Fruit fly (Drosophila melanogaster) whole organism, embryonic: ENCODE measurements around the gene CG17376.

Experiments
- Asciz ChIP-seq: fragments of 200-800 bp; sonication (Bioruptor generic); optimal IDR thresholded peaks from 2 replicates; lab custom pipeline; 2017; ENCODE audit warnings: missing biosample characterization, mild to moderate bottlenecking, missing genetic modification characterization, missing genetic modification reagents
- CG10366 ChIP-seq: fragments of 200-800 bp; sonication (Bioruptor generic); IDR thresholded peaks from 2 replicates; pipeline ENCODE4 v1.3.6; 2022; ENCODE audit warnings: missing biosample characterization, missing genetic modification characterization
- CG11085 ChIP-seq: fragments of 200-800 bp; sonication (Bioruptor generic); IDR thresholded peaks from 2 replicates; pipeline ENCODE4 v1.3.6; 2022; ENCODE audit warnings: missing biosample characterization, missing genetic modification characterization
- CG11456 ChIP-seq: fragments of 200-800 bp; sonication (Bioruptor generic); IDR thresholded peaks from 3 replicates; pipeline ENCODE4 v1.3.6; 2022; ENCODE audit warnings: missing biosample characterization, missing genetic modification characterization
- CG12236 ChIP-seq: fragments of 200-800 bp; sonication (Bioruptor generic); optimal IDR thresholded peaks from 2 replicates; lab custom pipeline; 2016; ENCODE audit warnings: missing biosample characterization, missing genetic modification characterization
- CG14014 ChIP-seq: fragments of 200-800 bp; sonication (Bioruptor generic); IDR thresholded peaks from 2 replicates; pipeline ENCODE4 v1.3.6; 2022; ENCODE audit warnings: missing biosample characterization, missing genetic modification characterization
- CG15696 ChIP-seq: fragments of 200-800 bp; sonication (Bioruptor generic); optimal IDR thresholded peaks from 2 replicates; lab custom pipeline; 2019; ENCODE audit warnings: missing biosample characterization, mild to moderate bottlenecking, missing genetic modification characterization, moderate library complexity
- CG2129 ChIP-seq: fragments of 200-800 bp; sonication (Bioruptor generic); IDR thresholded peaks from 2 replicates; pipeline ENCODE4 v1.3.6; 2022; ENCODE audit warnings: missing biosample characterization, missing genetic modification characterization; ENCODE audit not compliant: partially characterized antibody
- CG2199 ChIP-seq: fragments of 200-800 bp; sonication (Bioruptor generic); IDR thresholded peaks from 3 replicates; pipeline ENCODE4 v1.3.6; 2022; ENCODE audit warnings: missing biosample characterization, missing genetic modification characterization
- CG2678 ChIP-seq: fragments of 200-800 bp; sonication (Bioruptor generic); optimal IDR thresholded peaks from 3 replicates; lab custom pipeline; 2019; ENCODE audit warnings: missing biosample characterization, mild to moderate bottlenecking, missing genetic modification characterization, moderate library complexity
- CG2875 ChIP-seq: fragments of 200-800 bp; sonication (Bioruptor generic); optimal IDR thresholded peaks from 2 replicates; lab custom pipeline; 2017; ENCODE audit warnings: missing biosample characterization, mild to moderate bottlenecking, missing genetic modification characterization, missing genetic modification reagents
- CG3065 ChIP-seq: fragments of 200-800 bp; sonication (Bioruptor generic); optimal IDR thresholded peaks from 2 replicates; lab custom pipeline; 2016; ENCODE audit warnings: missing biosample characterization, missing genetic modification characterization
- CG3281 ChIP-seq: fragments of 200-800 bp; sonication (Bioruptor generic); optimal IDR thresholded peaks from 3 replicates; lab custom pipeline; 2017; ENCODE audit warnings: missing biosample characterization, mild to moderate bottlenecking, missing genetic modification characterization
- CG34376 ChIP-seq: fragments of 200-800 bp; sonication (Bioruptor generic); optimal IDR thresholded peaks from 2 replicates; lab custom pipeline; 2018; ENCODE audit warnings: missing biosample characterization, mild to moderate bottlenecking, missing genetic modification characterization
- CG5245 ChIP-seq: fragments of 200-800 bp; sonication (Bioruptor generic); optimal IDR thresholded peaks from 3 replicates; lab custom pipeline; 2016; ENCODE audit warnings: missing biosample characterization, missing genetic modification characterization
- CG6854 ChIP-seq: fragments of 200-800 bp; sonication (Bioruptor generic); optimal IDR thresholded peaks from 3 replicates; lab custom pipeline; 2017; ENCODE audit warnings: missing biosample characterization, mild to moderate bottlenecking, missing genetic modification characterization
- CG7271 ChIP-seq: fragments of 200-800 bp; sonication (Bioruptor generic); optimal IDR thresholded peaks from 2 replicates; lab custom pipeline; 2018; ENCODE audit warnings: missing biosample characterization, mild to moderate bottlenecking, missing genetic modification characterization, moderate library complexity
- CG8290 ChIP-seq, 3 experiments: fragments of 200-800 bp; sonication (Bioruptor generic); optimal IDR thresholded peaks; 2 replicates each; lab custom pipeline; 2016 to 2019; ENCODE audit warnings: missing biosample characterization in 3 of 3, missing genetic modification characterization in 3 of 3, mild to moderate bottlenecking in 2 of 3, moderate library complexity in 1 of 3
- CG8359 ChIP-seq: fragments of 200-800 bp; sonication (Bioruptor generic); optimal IDR thresholded peaks from 2 replicates; lab custom pipeline; 2017; ENCODE audit warnings: missing biosample characterization, mild to moderate bottlenecking, missing genetic modification characterization, borderline replicate concordance
- CG9727 ChIP-seq: fragments of 200-800 bp; sonication (Bioruptor generic); optimal IDR thresholded peaks from 3 replicates; lab custom pipeline; 2017; ENCODE audit warnings: missing biosample characterization, mild to moderate bottlenecking, missing genetic modification characterization
- CG9817 ChIP-seq: fragments of 200-800 bp; sonication (Bioruptor generic); optimal IDR thresholded peaks from 2 replicates; lab custom pipeline; 2018; ENCODE audit warnings: missing biosample characterization, mild to moderate bottlenecking, missing genetic modification characterization, moderate library complexity
- Dfd ChIP-seq, 2 experiments: fragments of >200 bp; optimal IDR thresholded peaks; 2 replicates each; lab custom pipeline; 2017; ENCODE audit warnings: missing biosample characterization in 2 of 2, missing genetic modification characterization in 2 of 2
- Fer1 ChIP-seq: fragments of 200-800 bp; sonication (Bioruptor generic); optimal IDR thresholded peaks from 2 replicates; lab custom pipeline; 2017; ENCODE audit warnings: missing biosample characterization, mild to moderate bottlenecking, missing genetic modification characterization
- GATAe ChIP-seq: fragments of 200-800 bp; sonication (Bioruptor generic); conservative IDR thresholded peaks from 2 replicates; pipeline ENCODE4 v1.3.6; 2022; ENCODE audit warnings: missing biosample characterization, missing genetic modification characterization
- Hey ChIP-seq: fragments of 200-800 bp; sonication (Bioruptor generic); optimal IDR thresholded peaks from 3 replicates; lab custom pipeline; 2018; ENCODE audit warnings: missing biosample characterization, mild to moderate bottlenecking, missing genetic modification characterization
- Med ChIP-seq: fragments of 200-800 bp; sonication (Bioruptor generic); peaks from one replicate; lab custom pipeline; 2016; ENCODE audit warnings: missing biosample characterization, missing genetic modification characterization, mild to moderate bottlenecking, inconsistent platforms, moderate library complexity
- Oli ChIP-seq: fragments of 200-800 bp; sonication (Bioruptor generic); optimal IDR thresholded peaks from 2 replicates; lab custom pipeline; 2018; ENCODE audit warnings: missing biosample characterization, mild to moderate bottlenecking, missing genetic modification characterization, moderate library complexity
- PHDP ChIP-seq: fragments of 200-800 bp; sonication (Bioruptor generic); optimal IDR thresholded peaks from 3 replicates; lab custom pipeline; 2018; ENCODE audit warnings: missing biosample characterization, mild to moderate bottlenecking, missing genetic modification characterization, moderate library complexity
- Ptx1 ChIP-seq: fragments of 200-800 bp; sonication (Bioruptor generic); IDR thresholded peaks from 2 replicates; pipeline ENCODE4 v1.3.6; 2022; ENCODE audit warnings: missing biosample characterization, missing genetic modification characterization
- Rx ChIP-seq: fragments of 200-800 bp; sonication (Bioruptor generic); IDR thresholded peaks from 2 replicates; pipeline ENCODE4 v1.3.6; 2022; ENCODE audit warnings: missing biosample characterization, missing genetic modification characterization
- Six4 ChIP-seq: fragments of 200-800 bp; sonication (Bioruptor generic); optimal IDR thresholded peaks from 2 replicates; lab custom pipeline; 2016; ENCODE audit warnings: missing biosample characterization, missing genetic modification characterization
- Xbp1 ChIP-seq: fragments of 200-800 bp; sonication (Bioruptor generic); optimal IDR thresholded peaks from 3 replicates; lab custom pipeline; 2016; ENCODE audit warnings: missing biosample characterization, mild to moderate bottlenecking, missing genetic modification characterization
- Xrp1 ChIP-seq: fragments of 200-800 bp; sonication (Bioruptor generic); IDR thresholded peaks from 2 replicates; pipeline ENCODE4 v1.3.6; 2022; ENCODE audit warnings: missing biosample characterization, missing genetic modification characterization
- caup ChIP-seq: fragments of 200-800 bp; sonication (Bioruptor generic); optimal IDR thresholded peaks from 3 replicates; lab custom pipeline; 2017; ENCODE audit warnings: missing biosample characterization, mild to moderate bottlenecking, missing genetic modification characterization, moderate library complexity; ENCODE audit not compliant: severe bottlenecking
- chif ChIP-seq, 2 experiments: fragments of 200-800 bp; sonication (Bioruptor generic); optimal IDR thresholded peaks; 3 replicates each; lab custom pipeline; 2016; ENCODE audit warnings: missing biosample characterization in 2 of 2, missing genetic modification characterization in 2 of 2
- cwo ChIP-seq: fragments of 200-800 bp; sonication (Bioruptor generic); optimal IDR thresholded peaks from 3 replicates; lab custom pipeline; 2017; ENCODE audit warnings: missing biosample characterization, missing genetic modification characterization, mild to moderate bottlenecking, moderate library complexity, missing genetic modification reagents
- gem ChIP-seq: fragments of 200-800 bp; sonication (Bioruptor generic); optimal IDR thresholded peaks from 2 replicates; lab custom pipeline; 2019; ENCODE audit warnings: missing biosample characterization, mild to moderate bottlenecking, missing genetic modification characterization, moderate library complexity
- grau ChIP-seq: fragments of 200-800 bp; optimal IDR thresholded peaks from 3 replicates; lab custom pipeline; 2019; ENCODE audit warnings: missing biosample characterization, mild to moderate bottlenecking, missing genetic modification characterization, moderate library complexity
- grn ChIP-seq: fragments of 200-800 bp; sonication (Bioruptor generic); optimal IDR thresholded peaks from 3 replicates; lab custom pipeline; 2017; ENCODE audit warnings: missing biosample characterization, missing genetic modification characterization
- ham ChIP-seq: fragments of 200-800 bp; sonication (Bioruptor generic); IDR thresholded peaks from 2 replicates; pipeline ENCODE4 v1.3.6; 2022; ENCODE audit warnings: missing biosample characterization, missing genetic modification characterization
- klu ChIP-seq: fragments of 200-800 bp; sonication (Bioruptor generic); IDR thresholded peaks from 2 replicates; pipeline ENCODE4 v1.3.6; 2022; ENCODE audit warnings: missing biosample characterization, missing genetic modification characterization
- lov ChIP-seq, 2 experiments: fragments of 200-800 bp in 1 of 2; fragments of >200 bp in 1 of 2; sonication (Bioruptor generic) in 1 of 2; IDR thresholded peaks in 1 of 2; optimal IDR thresholded peaks in 1 of 2; 2 replicates in 1 of 2; 3 replicates in 1 of 2; pipeline versions ENCODE4 v1.3.6 to Lab custom; 2017 to 2022; ENCODE audit warnings: missing biosample characterization in 1 of 2, missing genetic modification characterization in 1 of 2
- nau ChIP-seq: fragments of 200-800 bp; sonication (Bioruptor generic); optimal IDR thresholded peaks from 3 replicates; lab custom pipeline; 2017; ENCODE audit warnings: missing biosample characterization, mild to moderate bottlenecking, missing genetic modification characterization, missing genetic modification reagents
- nerfin-2 ChIP-seq: fragments of 200-800 bp; sonication (Bioruptor generic); IDR thresholded peaks from 2 replicates; pipeline ENCODE4 v1.3.6; 2022; ENCODE audit warnings: missing biosample characterization, missing genetic modification characterization; ENCODE audit not compliant: partially characterized antibody
- odd ChIP-seq: fragments of 200-800 bp; sonication (Bioruptor generic); optimal IDR thresholded peaks from 2 replicates; lab custom pipeline; 2017; ENCODE audit warnings: missing biosample characterization, mild to moderate bottlenecking, missing genetic modification characterization
- row ChIP-seq: fragments of 200-800 bp; sonication (Bioruptor generic); IDR thresholded peaks from 3 replicates; pipeline ENCODE4 v1.3.6; 2022; ENCODE audit warnings: missing biosample characterization, missing genetic modification characterization
- ssp ChIP-seq: fragments of 200-800 bp; sonication (Bioruptor generic); IDR thresholded peaks from 2 replicates; pipeline ENCODE4 v1.3.6; 2022; ENCODE audit warnings: missing biosample characterization, missing genetic modification characterization
- tx ChIP-seq: fragments of 200-800 bp; sonication (Bioruptor generic); optimal IDR thresholded peaks from 2 replicates; lab custom pipeline; 2016; ENCODE audit warnings: missing biosample characterization, missing genetic modification characterization
- unpg ChIP-seq: fragments of 200-800 bp; sonication (Bioruptor generic); optimal IDR thresholded peaks from 3 replicates; lab custom pipeline; 2018; ENCODE audit warnings: missing biosample characterization, mild to moderate bottlenecking, missing genetic modification characterization, moderate library complexity

CG17376 gene

dm6 chr2L:6789358-6789757 lies 11.3 kb downstream of the CG17376 start (continued):
- TF ChIP-seq CG5245, result no peak
- 0 out of 3 replicates have a peak, but pooled peaks have one; percentile 69 for TF ChIP-seq CG2199 (GFP tag; lab: Robert Waterston, UW)
- peak; percentile 30 for TF ChIP-seq CG2678 (tag; lab: Kevin White, UChicago)
- TF ChIP-seq nerfin-2 (GFP tag; lab: Robert Waterston, UW), result no peak
- TF ChIP-seq ssp (GFP tag; lab: Robert Waterston, UW), result no peak
- TF ChIP-seq CG7271 (tag; lab: Kevin White, UChicago), result no peak
- TF ChIP-seq CG2875 (GFP tag; lab: Kevin White, UChicago), result no peak
- no peak for TF ChIP-seq CG11456 (GFP tag; lab: Robert Waterston, UW)
- no peak for TF ChIP-seq Dfd (GFP tag; optimal IDR thresholded peaks at IDR 0.05; lab: Kevin White, UChicago)
- peak; percentile 33 for TF ChIP-seq caup (GFP tag; lab: Kevin White, UChicago)
- 0 out of 2 replicates have a peak, but pooled peaks have one; percentile 11 for TF ChIP-seq Rx
- TF ChIP-seq CG8290 (GFP tag; optimal IDR thresholded peaks at IDR 0.05; lab: Kevin White, UChicago), result no peak
- TF ChIP-seq CG8290 (tag; optimal IDR thresholded peaks at IDR 0.05; lab: Kevin White, UChicago), result peak in 1 of 2 experiments; percentile 9
- no peak for TF ChIP-seq CG6854 (GFP tag; lab: Kevin White, UChicago)
- TF ChIP-seq CG11085 (GFP tag; lab: Robert Waterston, UW), result no peak
- TF ChIP-seq Med (GFP tag; lab: Kevin White, UChicago), result peak; percentile 38
- TF ChIP-seq grau (tag; lab: Kevin White, UChicago), result no peak
- TF ChIP-seq Fer1 (GFP tag; lab: Kevin White, UChicago), result peak; percentile 28
- TF ChIP-seq CG3065 (GFP tag; lab: Kevin White, UChicago), result no peak
- TF ChIP-seq CG2129 (GFP tag; lab: Robert Waterston, UW), result no peak
- TF ChIP-seq GATAe (GFP tag; lab: Robert Waterston, UW), result peak; percentile 57; the same call in 1 of the 2 replicates
- TF ChIP-seq chif (GFP tag; optimal IDR thresholded peaks at IDR 0.05; lab: Kevin White, UChicago), result no peak
- peak; percentile 31 for TF ChIP-seq Hey (tag; lab: Kevin White, UChicago)
- no peak for TF ChIP-seq Xbp1 (GFP tag; lab: Kevin White, UChicago)
- peak; percentile 46 for TF ChIP-seq odd (GFP tag; lab: Kevin White, UChicago)
- no peak for TF ChIP-seq CG9817 (tag; lab: Kevin White, UChicago)
- TF ChIP-seq tx (GFP tag; lab: Kevin White, UChicago), result no peak
- peak; percentile 31 for TF ChIP-seq cwo
- peak; percentile 41 for TF ChIP-seq Asciz (GFP tag; lab: Kevin White, UChicago)
- no peak for TF ChIP-seq klu (GFP tag; lab: Robert Waterston, UW)
- no peak for TF ChIP-seq CG9727 (GFP tag; lab: Kevin White, UChicago)
- TF ChIP-seq unpg (GFP tag; lab: Kevin White, UChicago), result no peak
- TF ChIP-seq CG34376 (GFP tag; lab: Kevin White, UChicago), result peak; percentile 96
- TF ChIP-seq gem (tag; lab: Kevin White, UChicago), result peak; percentile 12
- no peak for TF ChIP-seq Xrp1 (GFP tag; lab: Robert Waterston, UW)
- no peak for TF ChIP-seq CG10366 (GFP tag; lab: Robert Waterston, UW)
- TF ChIP-seq Ptx1, result no peak
- TF ChIP-seq CG12236 (GFP tag; lab: Kevin White, UChicago), result no peak
- no peak for TF ChIP-seq CG14014 (GFP tag; lab: Robert Waterston, UW)
- no peak for TF ChIP-seq Six4 (GFP tag; lab: Kevin White, UChicago)
- TF ChIP-seq row (GFP tag; lab: Robert Waterston, UW), result no peak
- TF ChIP-seq lov (optimal IDR thresholded peaks at IDR 0.05; lab: Kevin White, UChicago), result no peak
- 0 out of 3 replicates have a peak, but pooled peaks have one; percentile 15 for TF ChIP-seq lov (GFP tag; IDR thresholded peaks at IDR 0.05; lab: Robert Waterston, UW)
- peak; percentile 39 for TF ChIP-seq CG3281
- TF ChIP-seq grn (GFP tag; lab: Kevin White, UChicago), result peak; percentile 99
- no peak for TF ChIP-seq ham (GFP tag; lab: Robert Waterston, UW)
- no peak for TF ChIP-seq CG15696 (tag; lab: Kevin White, UChicago)
- TF ChIP-seq CG8359 (GFP tag; lab: Kevin White, UChicago), result no peak
- TF ChIP-seq Oli (tag; lab: Kevin White, UChicago), result no peak
- TF ChIP-seq nau (GFP tag; lab: Kevin White, UChicago), result peak; percentile 32
- TF ChIP-seq PHDP (tag; lab: Kevin White, UChicago), result peak; percentile 18
